Fruit fly (Drosophila melanogaster) whole organism, embryonic: ENCODE measurements around the gene CG15922.

ENCODE experiments used
- Antp ChIP-seq: fragments of 200-800 bp; sonication (Bioruptor generic); optimal IDR thresholded peaks from 3 replicates; lab custom pipeline; 2016; ENCODE audit warnings: missing biosample characterization, missing genetic modification characterization
- Blimp-1 ChIP-seq: fragments of 200-800 bp; sonication (Bioruptor generic); optimal IDR thresholded peaks from 3 replicates; lab custom pipeline; 2018; ENCODE audit warnings: missing biosample characterization, missing genetic modification characterization, mild to moderate bottlenecking, moderate library complexity, missing genetic modification reagents
- CG10209 ChIP-seq: fragments of 200-800 bp; sonication (Bioruptor generic); optimal IDR thresholded peaks from 3 replicates; lab custom pipeline; 2017; ENCODE audit warnings: missing biosample characterization, mild to moderate bottlenecking, missing genetic modification characterization, missing genetic modification reagents
- CG1024 ChIP-seq: fragments of 200-800 bp; sonication (Bioruptor generic); IDR thresholded peaks from 2 replicates; pipeline ENCODE4 v1.3.6; 2022; ENCODE audit warnings: missing biosample characterization, missing genetic modification characterization
- CG10979 ChIP-seq: fragments of 200-800 bp; sonication (Bioruptor generic); optimal IDR thresholded peaks from 2 replicates; lab custom pipeline; 2018; ENCODE audit warnings: missing biosample characterization, mild to moderate bottlenecking, missing genetic modification characterization, moderate library complexity
- CG11085 ChIP-seq: fragments of 200-800 bp; sonication (Bioruptor generic); IDR thresholded peaks from 2 replicates; pipeline ENCODE4 v1.3.6; 2022; ENCODE audit warnings: missing biosample characterization, missing genetic modification characterization
- CG11247 ChIP-seq: fragments of 200-800 bp; sonication (Bioruptor generic); IDR thresholded peaks from 2 replicates; pipeline ENCODE4 v1.3.6; 2022; ENCODE audit warnings: missing biosample characterization, missing genetic modification characterization
- CG13424 ChIP-seq: fragments of 200-800 bp; sonication (Bioruptor generic); optimal IDR thresholded peaks from 2 replicates; lab custom pipeline; 2019; ENCODE audit warnings: missing biosample characterization, mild to moderate bottlenecking, missing genetic modification characterization, moderate library complexity
- CG15073 ChIP-seq: fragments of 200-800 bp; sonication (Bioruptor generic); optimal IDR thresholded peaks from 2 replicates; lab custom pipeline; 2016; ENCODE audit warnings: missing biosample characterization, missing genetic modification characterization
- CG1647 ChIP-seq: fragments of 200-800 bp; sonication (Bioruptor generic); optimal IDR thresholded peaks from 3 replicates; lab custom pipeline; 2016; ENCODE audit warnings: missing biosample characterization, missing genetic modification characterization
- CG1792 ChIP-seq: fragments of 200-800 bp; sonication (Bioruptor generic); optimal IDR thresholded peaks from 2 replicates; lab custom pipeline; 2016; ENCODE audit warnings: missing biosample characterization, missing genetic modification characterization
- CG18011 ChIP-seq: fragments of 200-800 bp; sonication (Bioruptor generic); optimal IDR thresholded peaks from 2 replicates; lab custom pipeline; 2017; ENCODE audit warnings: missing biosample characterization, missing genetic modification characterization, mild to moderate bottlenecking, moderate library complexity, missing genotype
- CG2889 ChIP-seq: fragments of 200-800 bp; sonication (Bioruptor generic); IDR thresholded peaks from 3 replicates; pipeline ENCODE4 v1.3.6; 2022; ENCODE audit warnings: missing biosample characterization, missing genetic modification characterization
- CG30403 ChIP-seq: fragments of 200-800 bp; sonication (Bioruptor generic); optimal IDR thresholded peaks from 3 replicates; lab custom pipeline; 2016; ENCODE audit warnings: missing biosample characterization, missing genetic modification characterization
- CG31365 ChIP-seq: fragments of 200-800 bp; sonication (Bioruptor generic); optimal IDR thresholded peaks from 2 replicates; lab custom pipeline; 2018; ENCODE audit warnings: missing biosample characterization, mild to moderate bottlenecking, missing genetic modification characterization
- CG3163 ChIP-seq: fragments of 200-800 bp; sonication (Bioruptor generic); optimal IDR thresholded peaks from 3 replicates; lab custom pipeline; 2016; ENCODE audit warnings: missing biosample characterization, missing genetic modification characterization
- CG4820 ChIP-seq: fragments of 200-800 bp; sonication (Bioruptor generic); optimal IDR thresholded peaks from 3 replicates; lab custom pipeline; 2016; ENCODE audit warnings: missing biosample characterization, missing genetic modification characterization
- CG6683 ChIP-seq: fragments of 200-800 bp; sonication (Bioruptor generic); optimal IDR thresholded peaks from 2 replicates; lab custom pipeline; 2017; ENCODE audit warnings: missing biosample characterization, mild to moderate bottlenecking, missing genetic modification characterization, missing genetic modification reagents
- CG6854 ChIP-seq: fragments of 200-800 bp; sonication (Bioruptor generic); optimal IDR thresholded peaks from 3 replicates; lab custom pipeline; 2017; ENCODE audit warnings: missing biosample characterization, mild to moderate bottlenecking, missing genetic modification characterization
- CG9437 ChIP-seq: fragments of 200-800 bp; sonication (Bioruptor generic); optimal IDR thresholded peaks from 2 replicates; lab custom pipeline; 2018; ENCODE audit warnings: missing biosample characterization, mild to moderate bottlenecking, missing genetic modification characterization
- CHES-1-like ChIP-seq: fragments of 200-800 bp; sonication (Bioruptor generic); optimal IDR thresholded peaks from 2 replicates; lab custom pipeline; 2016; ENCODE audit warnings: missing biosample characterization, missing genetic modification characterization
- H2.0 ChIP-seq: fragments of 200-800 bp; sonication (Bioruptor generic); IDR thresholded peaks from 2 replicates; pipeline ENCODE4 v1.3.6; 2022; ENCODE audit warnings: missing biosample characterization, missing genetic modification characterization
- HLHmδ ChIP-seq: fragments of 200-800 bp; sonication (Bioruptor generic); optimal IDR thresholded peaks from 2 replicates; lab custom pipeline; 2018; ENCODE audit warnings: missing biosample characterization, mild to moderate bottlenecking, missing genetic modification characterization, moderate library complexity
- Hr39 ChIP-seq: fragments of >200 bp; optimal IDR thresholded peaks from 2 replicates; lab custom pipeline; 2017
- Myb ChIP-seq: fragments of 200-800 bp; sonication (Bioruptor generic); optimal IDR thresholded peaks from 2 replicates; lab custom pipeline; 2016; ENCODE audit warnings: missing biosample characterization, missing genetic modification characterization
- Neu2 ChIP-seq: fragments of 200-800 bp; sonication (Bioruptor generic); optimal IDR thresholded peaks from 3 replicates; lab custom pipeline; 2016; ENCODE audit warnings: missing biosample characterization, missing genetic modification characterization, borderline replicate concordance
- PHDP ChIP-seq: fragments of 200-800 bp; sonication (Bioruptor generic); optimal IDR thresholded peaks from 3 replicates; lab custom pipeline; 2018; ENCODE audit warnings: missing biosample characterization, mild to moderate bottlenecking, missing genetic modification characterization, moderate library complexity
- Side ChIP-seq: fragments of 200-800 bp; sonication (Bioruptor generic); optimal IDR thresholded peaks from 2 replicates; lab custom pipeline; 2016; ENCODE audit warnings: missing biosample characterization, missing genetic modification characterization
- Sin3A ChIP-seq: fragments of >200 bp; optimal IDR thresholded peaks from 2 replicates; lab custom pipeline; 2018
- Sry-δ ChIP-seq: fragments of 200-800 bp; sonication (Bioruptor generic); optimal IDR thresholded peaks from 2 replicates; lab custom pipeline; 2016; ENCODE audit warnings: missing biosample characterization, missing genetic modification characterization
- Stat92E ChIP-seq, 3 experiments: fragments of >200 bp in 2 of 3; fragments of 200-800 bp in 1 of 3; sonication (Bioruptor generic) in 1 of 3; optimal IDR thresholded peaks; 2 replicates each; lab custom pipeline; 2017 to 2019; ENCODE audit warnings: missing biosample characterization in 3 of 3, missing genetic modification characterization in 3 of 3, mild to moderate bottlenecking in 1 of 3, moderate library complexity in 1 of 3
- Usf ChIP-seq: fragments of 200-800 bp; sonication (Bioruptor generic); optimal IDR thresholded peaks from 2 replicates; lab custom pipeline; 2017; ENCODE audit warnings: missing genotype, missing biosample characterization, missing genetic modification characterization
- Xrp1 ChIP-seq: fragments of 200-800 bp; sonication (Bioruptor generic); IDR thresholded peaks from 2 replicates; pipeline ENCODE4 v1.3.6; 2022; ENCODE audit warnings: missing biosample characterization, missing genetic modification characterization
- ab ChIP-seq: fragments of 200-800 bp; sonication (Bioruptor generic); optimal IDR thresholded peaks from 2 replicates; lab custom pipeline; 2016; ENCODE audit warnings: missing biosample characterization, missing genetic modification characterization
- bowl ChIP-seq: fragments of 200-800 bp; sonication (Bioruptor generic); IDR thresholded peaks from 2 replicates; pipeline ENCODE4 v1.3.6; 2022; ENCODE audit warnings: missing biosample characterization, missing genetic modification characterization
- br ChIP-seq: fragments of >200 bp; optimal IDR thresholded peaks from 2 replicates; lab custom pipeline; 2017
- dan ChIP-seq: fragments of 200-800 bp; sonication (Bioruptor generic); IDR thresholded peaks from 2 replicates; pipeline ENCODE4 v1.3.6; 2022; ENCODE audit warnings: missing biosample characterization, missing genetic modification characterization
- gce ChIP-seq: fragments of 200-800 bp; sonication (Bioruptor generic); IDR thresholded peaks from 3 replicates; pipeline ENCODE4 v1.3.6; 2022; ENCODE audit warnings: missing biosample characterization, missing genetic modification characterization
- ham ChIP-seq: fragments of 200-800 bp; sonication (Bioruptor generic); IDR thresholded peaks from 2 replicates; pipeline ENCODE4 v1.3.6; 2022; ENCODE audit warnings: missing biosample characterization, missing genetic modification characterization
- hb ChIP-seq: fragments of 200-800 bp; sonication (Bioruptor generic); IDR thresholded peaks from 3 replicates; pipeline ENCODE4 v1.3.6; 2022; ENCODE audit warnings: missing biosample characterization, missing genetic modification characterization; ENCODE audit not compliant: partially characterized antibody
- jing ChIP-seq: fragments of 200-800 bp; sonication (Bioruptor generic); optimal IDR thresholded peaks from 2 replicates; lab custom pipeline; 2018; ENCODE audit warnings: missing biosample characterization, mild to moderate bottlenecking, missing genetic modification characterization
- mirr ChIP-seq: fragments of 200-800 bp; sonication (Bioruptor generic); optimal IDR thresholded peaks from 3 replicates; lab custom pipeline; 2018; ENCODE audit warnings: missing biosample characterization, mild to moderate bottlenecking, missing genetic modification characterization
- nerfin-1 ChIP-seq: fragments of 200-800 bp; sonication (Bioruptor generic); optimal IDR thresholded peaks from 3 replicates; lab custom pipeline; 2019; ENCODE audit warnings: missing biosample characterization, mild to moderate bottlenecking, missing genetic modification characterization, moderate library complexity
- nom ChIP-seq: fragments of 200-800 bp; sonication (Bioruptor generic); optimal IDR thresholded peaks from 2 replicates; lab custom pipeline; 2017; ENCODE audit warnings: missing biosample characterization, missing genetic modification characterization, mild to moderate bottlenecking, moderate library complexity, missing genetic modification reagents
- psq ChIP-seq: fragments of 200-800 bp; sonication (Bioruptor generic); optimal IDR thresholded peaks from 2 replicates; lab custom pipeline; 2017; ENCODE audit warnings: missing biosample characterization, missing genetic modification characterization
- rib ChIP-seq: fragments of 200-800 bp; sonication (Bioruptor generic); IDR thresholded peaks from 2 replicates; pipeline ENCODE4 v1.3.6; 2022; ENCODE audit warnings: missing biosample characterization, missing genetic modification characterization
- sna ChIP-seq: fragments of 200-800 bp; sonication (Bioruptor generic); IDR thresholded peaks from 2 replicates; pipeline ENCODE4 v1.3.6; 2022; ENCODE audit warnings: missing biosample characterization, missing genetic modification characterization; ENCODE audit not compliant: partially characterized antibody
- so ChIP-seq: fragments of 200-800 bp; sonication (Bioruptor generic); IDR thresholded peaks from 3 replicates; pipeline ENCODE4 v1.3.6; 2022; ENCODE audit warnings: missing biosample characterization, missing genetic modification characterization
- sqz ChIP-seq: fragments of 200-800 bp; sonication (Bioruptor generic); optimal IDR thresholded peaks from 3 replicates; lab custom pipeline; 2018; ENCODE audit warnings: missing biosample characterization, mild to moderate bottlenecking, missing genetic modification characterization
- tap ChIP-seq: fragments of 200-800 bp; optimal IDR thresholded peaks from 3 replicates; lab custom pipeline; 2019; ENCODE audit warnings: missing biosample characterization, mild to moderate bottlenecking, missing genetic modification characterization, moderate library complexity
- twi ChIP-seq: fragments of 200-800 bp; optimal IDR thresholded peaks from 2 replicates; lab custom pipeline; 2019; ENCODE audit warnings: missing biosample characterization, mild to moderate bottlenecking, missing genetic modification characterization, moderate library complexity
- zen2 ChIP-seq: fragments of 200-800 bp; sonication (Bioruptor generic); IDR thresholded peaks from 3 replicates; pipeline ENCODE4 v1.3.6; 2022; ENCODE audit warnings: missing biosample characterization, missing genetic modification characterization; ENCODE audit not compliant: partially characterized antibody

CG15922 gene

dm6 chr3R:20579816-20580215 is 19.7 kb upstream of the CG15922 start, which contains the start of the genes EloB and Srp14 (continued):
- TF ChIP-seq CG11247 (GFP tag; lab: Robert Waterston, UW) (peak; percentile 72), rib (GFP tag; lab: Robert Waterston, UW) (peak; percentile 71; the same call in 1 of the 2 replicates), Sin3A (lab: Kevin White, UChicago) (peak; percentile 95), CG15073 (GFP tag; lab: Kevin White, UChicago) (no peak), CG3163 (peak; percentile 17), jing (GFP tag; lab: Kevin White, UChicago) (no peak), twi (tag; lab: Kevin White, UChicago) (peak; percentile 63), CG18011 (GFP tag; lab: Kevin White, UChicago) (peak; percentile 66), dan (GFP tag; lab: Robert Waterston, UW) (no peak), CG11085 (GFP tag; lab: Robert Waterston, UW) (peak; percentile 62; the same call in 1 of the 2 replicates), so (GFP tag; lab: Robert Waterston, UW) (peak; percentile 49; the same call in 2 of the 3 replicates), Blimp-1 (GFP tag; lab: Kevin White, UChicago) (peak; percentile 73), CG13424 (tag; lab: Kevin White, UChicago) (peak; percentile 88), nerfin-1 (tag; lab: Kevin White, UChicago) (peak; percentile 77), Side (GFP tag; lab: Kevin White, UChicago) (peak; percentile 53), Usf (GFP tag; lab: Kevin White, UChicago) (peak; percentile 19), bowl (peak; percentile 18; the same call in 1 of the 2 replicates), Sry-δ (GFP tag; lab: Kevin White, UChicago) (peak; percentile 99), gce (GFP tag; lab: Robert Waterston, UW) (no peak), CG9437 (GFP tag; lab: Kevin White, UChicago) (peak; percentile 47), Hr39 (no peak), CHES-1-like (GFP tag; lab: Kevin White, UChicago) (peak; percentile 86), sqz (GFP tag; lab: Kevin White, UChicago) (no peak), br (no peak), nom (GFP tag; lab: Kevin White, UChicago) (peak; percentile 17), CG31365 (peak; percentile 42), zen2 (GFP tag; lab: Robert Waterston, UW) (peak; percentile 96), CG4820 (peak; percentile 69), H2.0 (GFP tag; lab: Robert Waterston, UW) (peak; percentile 70), PHDP (peak; percentile 85), Neu2 (GFP tag; lab: Kevin White, UChicago) (no peak), Stat92E (GFP tag; optimal IDR thresholded peaks at IDR 0.05; lab: Kevin White, UChicago) (peak in 1 of 3 experiments; percentile 92), CG6854 (peak; percentile 54), CG10979 (tag; lab: Kevin White, UChicago) (peak; percentile 67), Xrp1 (peak; percentile 77; the same call in 1 of the 2 replicates), CG10209 (peak; percentile 69), CG1024 (peak; percentile 75), CG6683 (GFP tag; lab: Kevin White, UChicago) (peak; percentile 45), CG2889 (GFP tag; lab: Robert Waterston, UW) (peak; percentile 78), ab (no peak), CG1647 (peak; percentile 83), mirr (GFP tag; lab: Kevin White, UChicago) (peak; percentile 51), CG1792 (peak; percentile 65), Antp (GFP tag; lab: Kevin White, UChicago) (peak; percentile 83), tap (tag; lab: Kevin White, UChicago) (peak; percentile 69), ham (GFP tag; lab: Robert Waterston, UW) (no peak), CG30403 (GFP tag; lab: Kevin White, UChicago) (peak; percentile 90), hb (GFP tag; lab: Robert Waterston, UW) (peak; percentile 96), HLHmδ (GFP tag; lab: Kevin White, UChicago) (no peak), Myb (peak; percentile 37), psq (GFP tag; lab: Kevin White, UChicago) (no peak), sna (GFP tag; lab: Robert Waterston, UW) (peak; percentile 98)
